Worm (Caenorhabditis elegans) whole organism, mixed stage, embryonic: ENCODE data around the gene dlc-2.

Source experiments
- bed-3 ChIP-seq: fragments of 200-800 bp; sonication (Bioruptor generic); optimal IDR thresholded peaks from 3 replicates; lab custom pipeline; 2018; ENCODE audit warnings: mild to moderate bottlenecking, missing genetic modification characterization, moderate library complexity, missing compliant biosample characterization
- ceh-43 ChIP-seq: fragments of 200-800 bp; sonication (Bioruptor generic); optimal IDR thresholded peaks from 2 replicates; lab custom pipeline; 2018; ENCODE audit warnings: mild to moderate bottlenecking, missing genetic modification characterization, moderate library complexity, missing compliant biosample characterization
- mab-5 ChIP-seq: fragments of 150-350 bp; optimal IDR thresholded peaks from 2 replicates; lab custom pipeline; 2014; ENCODE audit warnings: missing biosample characterization, missing genetic modification characterization
- mls-2 ChIP-seq: sonication (generic microtip); optimal IDR thresholded peaks from 2 replicates; lab custom pipeline; 2016; ENCODE audit warnings: mild to moderate bottlenecking, missing genetic modification characterization, moderate library complexity, missing compliant biosample characterization
- nhr-12 ChIP-seq: fragments of 150-350 bp; optimal IDR thresholded peaks from 2 replicates; lab custom pipeline; 2014; ENCODE audit warnings: missing biosample characterization, missing genetic modification characterization
- nhr-76 ChIP-seq: sonication (generic microtip); optimal IDR thresholded peaks from 2 replicates; lab custom pipeline; 2017; ENCODE audit warnings: missing biosample characterization, missing genetic modification characterization
- snpc-4 ChIP-seq: fragments of 150-350 bp; optimal IDR thresholded peaks from 2 replicates; lab custom pipeline; 2014; ENCODE audit warnings: missing biosample characterization, missing genetic modification characterization
- sptf-1 ChIP-seq: sonication (generic microtip); optimal IDR thresholded peaks from 2 replicates; lab custom pipeline; 2017; ENCODE audit warnings: mild to moderate bottlenecking, missing genetic modification characterization, moderate library complexity, missing compliant biosample characterization
- unc-39 ChIP-seq: fragments of 150-350 bp; optimal IDR thresholded peaks from 2 replicates; lab custom pipeline; 2014; ENCODE audit warnings: missing biosample characterization, missing genetic modification characterization
- unc-62 ChIP-seq: fragments of 150-350 bp; optimal IDR thresholded peaks from 2 replicates; lab custom pipeline; 2014; ENCODE audit warnings: missing biosample characterization, missing genetic modification reagents, missing genetic modification characterization
- zip-8 ChIP-seq: fragments of 150-350 bp; optimal IDR thresholded peaks from 2 replicates; lab custom pipeline; 2014; ENCODE audit warnings: missing biosample characterization, missing genetic modification characterization

DNA sequence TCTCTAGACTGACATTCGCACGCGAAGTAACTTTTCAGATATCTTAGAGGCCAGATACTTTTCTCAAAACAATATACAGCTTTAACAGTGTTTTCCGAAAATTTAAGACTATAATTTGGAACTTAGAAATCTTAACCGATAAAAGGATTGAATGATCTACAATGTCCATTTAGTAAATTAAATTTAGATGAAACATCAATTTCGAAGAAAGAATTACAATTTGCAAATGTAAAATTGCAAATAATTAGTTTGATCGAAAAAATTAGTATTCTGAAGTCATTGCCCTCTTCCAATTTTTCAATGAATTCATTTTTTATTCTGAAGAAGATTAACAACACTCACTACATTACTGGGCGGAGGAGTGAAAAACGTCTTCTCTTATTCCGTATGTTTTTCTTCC, 42.8 kb downstream of the dlc-2 start, which contains the start of gene bath-37:
- TF ChIP-seq snpc-4 (no peak), mab-5 (tag; lab: Kevin White, UChicago) (no peak), ceh-43 (GFP tag; lab: Kevin White, UChicago) (no peak), sptf-1 (tag; lab: Kevin White, UChicago) (no peak), mls-2 (no peak), nhr-76 (tag; lab: Kevin White, UChicago) (no peak), unc-62 (GFP tag; lab: Kevin White, UChicago) (no peak), bed-3 (GFP tag; lab: Kevin White, UChicago) (no peak), zip-8 (tag; lab: Kevin White, UChicago) (no peak), nhr-12 (tag; lab: Kevin White, UChicago) (no peak), unc-39 (tag; lab: Kevin White, UChicago) (no peak)
